Worm (Caenorhabditis elegans) whole organism, L4 larva: ENCODE results near the gene H01G02.3.

Experiments used
- ZK337.2 ChIP-seq: fragments of 200-800 bp; sonication (Bioruptor generic); IDR thresholded peaks from 2 replicates; pipeline ENCODE4 v1.3.6; 2022; ENCODE audit warnings: missing genetic modification reagents, missing genetic modification characterization, missing compliant biosample characterization
- aly-2 ChIP-seq: sonication (generic microtip); optimal IDR thresholded peaks from 2 replicates; lab custom pipeline; 2018; ENCODE audit warnings: missing biosample characterization, missing genetic modification characterization
- ceh-28 ChIP-seq: fragments of 150-350 bp; optimal IDR thresholded peaks from 2 replicates; lab custom pipeline; 2014; ENCODE audit warnings: missing biosample characterization, missing genetic modification reagents, missing genetic modification characterization
- dmd-6 ChIP-seq: fragments of 200-800 bp; sonication (Bioruptor generic); IDR thresholded peaks from 2 replicates; pipeline ENCODE4 v1.3.6; 2022; ENCODE audit warnings: missing genetic modification reagents, missing genetic modification characterization, missing compliant biosample characterization
- dmd-8 ChIP-seq: fragments of 200-800 bp; sonication (Bioruptor generic); IDR thresholded peaks from 2 replicates; pipeline ENCODE4 v1.3.6; 2022; ENCODE audit warnings: missing genetic modification characterization, missing compliant biosample characterization
- egl-27 ChIP-seq: sonication (generic microtip); optimal IDR thresholded peaks from 3 replicates; lab custom pipeline; 2017; ENCODE audit warnings: missing biosample characterization, missing genetic modification reagents, missing genetic modification characterization
- hlh-30 ChIP-seq: sonication (generic microtip); optimal IDR thresholded peaks from 2 replicates; lab custom pipeline; 2017; ENCODE audit warnings: antibody characterized with exemption, mild to moderate bottlenecking, missing genetic modification characterization, missing compliant biosample characterization; ENCODE audit not compliant: insufficient read depth
- mep-1 ChIP-seq: fragments of 150-350 bp; sonication (generic microtip); optimal IDR thresholded peaks from 3 replicates; lab custom pipeline; 2014; ENCODE audit warnings: missing biosample characterization, missing genetic modification characterization
- mes-2 ChIP-seq: sonication (generic microtip); optimal IDR thresholded peaks from 2 replicates; lab custom pipeline; 2016; ENCODE audit warnings: missing genotype, mild to moderate bottlenecking, missing genetic modification characterization, missing compliant biosample characterization; ENCODE audit not compliant: poor library complexity, severe bottlenecking
- nhr-76 ChIP-seq: fragments of 150-350 bp; optimal IDR thresholded peaks from 2 replicates; lab custom pipeline; 2014; ENCODE audit warnings: missing biosample characterization, missing genetic modification characterization
- pha-4 ChIP-seq, 2 experiments: fragments of 150-350 bp in 1 of 2; fragments of 200-800 bp in 1 of 2; sonication (Bioruptor generic) in 1 of 2; IDR thresholded peaks in 1 of 2; optimal IDR thresholded peaks in 1 of 2; 2 replicates each; pipeline versions ENCODE4 v1.3.6 to Lab custom; 2014 to 2022; ENCODE audit warnings: missing genetic modification characterization in 2 of 2, missing genetic modification reagents in 2 of 2, missing biosample characterization in 1 of 2, missing compliant biosample characterization in 1 of 2
- sdz-12 ChIP-seq: fragments of 200-800 bp; sonication (Bioruptor generic); optimal IDR thresholded peaks from 2 replicates; lab custom pipeline; 2018; ENCODE audit warnings: mild to moderate bottlenecking, missing genetic modification characterization, missing compliant biosample characterization
- skn-1 ChIP-seq: fragments of 150-350 bp; optimal IDR thresholded peaks from 2 replicates; lab custom pipeline; 2014; ENCODE audit warnings: missing biosample characterization, missing genetic modification characterization
- snpc-4 ChIP-seq: fragments of 150-350 bp; optimal IDR thresholded peaks from 2 replicates; lab custom pipeline; 2014; ENCODE audit warnings: missing biosample characterization, missing genetic modification characterization

DNA sequence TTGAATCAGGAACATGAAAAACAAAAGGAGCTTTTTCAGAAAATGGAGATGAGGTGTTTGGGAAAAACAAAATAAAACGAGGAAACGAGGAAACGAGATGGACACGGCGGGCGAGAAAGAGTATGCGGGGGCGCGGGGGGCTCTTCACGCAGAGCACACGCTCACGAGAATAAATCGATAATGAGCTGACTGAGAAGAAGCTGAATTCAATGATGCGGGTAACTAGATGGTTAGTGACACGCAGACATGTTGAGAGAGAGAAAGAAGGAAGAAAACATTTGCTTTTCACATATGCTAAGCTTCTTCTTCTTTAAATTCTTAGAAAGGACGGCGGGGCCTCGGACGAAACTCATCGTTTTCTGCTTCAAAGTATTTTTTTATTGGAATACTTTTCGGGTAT lies 26.9 kb downstream of the H01G02.3 start:
- TF ChIP-seq dmd-6 (peak; percentile 14; the same call in 1 of the 2 replicates), snpc-4 (tag; lab: Kevin White, UChicago) (no peak), dmd-8 (GFP tag; lab: Robert Waterston, UW) (no peak), hlh-30 (tag; lab: Kevin White, UChicago) (peak; percentile 71), pha-4 (GFP tag; IDR thresholded peaks at IDR 0.05; lab: Robert Waterston, UW) (no peak), pha-4 (tag; optimal IDR thresholded peaks at IDR 0.05; lab: Kevin White, UChicago) (no peak), mep-1 (tag; lab: Kevin White, UChicago) (peak; percentile 52), ZK337.2 (GFP tag; lab: Robert Waterston, UW) (no peak), egl-27 (tag; lab: Kevin White, UChicago) (no peak), nhr-76 (tag; lab: Kevin White, UChicago) (no peak), skn-1 (no peak), mes-2 (no peak), ceh-28 (tag; lab: Kevin White, UChicago) (peak; percentile 60), sdz-12 (GFP tag; lab: Kevin White, UChicago) (no peak), aly-2 (no peak)
